Worm (Caenorhabditis elegans): ENCODE results near the gene col-43.

ce11 chrV:8067800-8068199, 17.1 kb upstream of the col-43 start, which contains the start of gene str-140:
- TF ChIP-seq flt-1 (GFP tag; IDR thresholded peaks at IDR 0.05) (no peak), hmg-4 (GFP tag; optimal IDR thresholded peaks at IDR 0.05) (no peak), ama-1 (optimal IDR thresholded peaks at IDR 0.05) (no peak), sea-1 (GFP tag; conservative IDR thresholded peaks at IDR 0.05) (no peak), scrt-1 (GFP tag; IDR thresholded peaks at IDR 0.05) (no peak), hnd-1 (tag; optimal IDR thresholded peaks at IDR 0.05) (no peak), aly-1 (tag; optimal IDR thresholded peaks at IDR 0.05) (no peak)
